Fruit fly (Drosophila melanogaster): ENCODE measurements around the gene Dbct.

- TF ChIP-seq abd-A (tag; optimal IDR thresholded peaks at IDR 0.05) (peak; percentile 51), Deaf1 (tag; optimal IDR thresholded peaks at IDR 0.05) (peak; percentile 64), her (GFP tag; optimal IDR thresholded peaks at IDR 0.05) (peak; percentile 94), CG10654 (GFP tag; optimal IDR thresholded peaks at IDR 0.05) (peak; percentile 84), YL-1 (GFP tag; optimal IDR thresholded peaks at IDR 0.05) (peak; percentile 26), CG3847 (GFP tag; IDR thresholded peaks at IDR 0.05) (peak; percentile 84), CG12219 (GFP tag; optimal IDR thresholded peaks at IDR 0.05) (peak; percentile 85), Tbp (GFP tag; optimal IDR thresholded peaks at IDR 0.05) (no peak), CG6689 (GFP tag; IDR thresholded peaks at IDR 0.05) (peak; percentile 84), so (GFP tag; IDR thresholded peaks at IDR 0.05) (peak; percentile 82; the same call in 2 of the 3 replicates), Dek (tag; optimal IDR thresholded peaks at IDR 0.05) (peak; percentile 80)
Observed at dm6 chrX:15074646-15075351, 11.1 kb upstream of the Dbct start.

Measured in whole organism, embryonic.